Fruit fly (Drosophila melanogaster) whole organism, embryonic: ENCODE measurements around the gene CG14961.

Source experiments
- Blimp-1 ChIP-seq: fragments of 200-800 bp; sonication (Bioruptor generic); optimal IDR thresholded peaks from 3 replicates; lab custom pipeline; 2018; ENCODE audit warnings: missing biosample characterization, missing genetic modification characterization, mild to moderate bottlenecking, moderate library complexity, missing genetic modification reagents
- CG10267 ChIP-seq: fragments of 200-800 bp; sonication (Bioruptor generic); optimal IDR thresholded peaks from 2 replicates; lab custom pipeline; 2018; ENCODE audit warnings: missing biosample characterization, mild to moderate bottlenecking, missing genetic modification characterization, moderate library complexity
- CG11504 ChIP-seq: fragments of 200-800 bp; sonication (Bioruptor generic); optimal IDR thresholded peaks from 3 replicates; lab custom pipeline; 2019; ENCODE audit warnings: missing biosample characterization, mild to moderate bottlenecking, missing genetic modification characterization, moderate library complexity
- CG11695 ChIP-seq: fragments of 200-800 bp; sonication (Bioruptor generic); IDR thresholded peaks from 3 replicates; pipeline ENCODE4 v1.3.6; 2022; ENCODE audit warnings: missing biosample characterization, missing genetic modification characterization
- CG12071 ChIP-seq: fragments of 200-800 bp; sonication (Bioruptor generic); optimal IDR thresholded peaks from 3 replicates; lab custom pipeline; 2018; ENCODE audit warnings: missing biosample characterization, mild to moderate bottlenecking, missing genetic modification characterization
- CG13296 ChIP-seq: fragments of 200-800 bp; sonication (Bioruptor generic); optimal IDR thresholded peaks from 3 replicates; lab custom pipeline; 2018; ENCODE audit warnings: missing biosample characterization, mild to moderate bottlenecking, missing genetic modification characterization
- CG15269 ChIP-seq: fragments of 200-800 bp; sonication (Bioruptor generic); optimal IDR thresholded peaks from 2 replicates; lab custom pipeline; 2018; ENCODE audit warnings: missing biosample characterization, mild to moderate bottlenecking, missing genetic modification characterization, moderate library complexity
- CG1647 ChIP-seq: fragments of 200-800 bp; sonication (Bioruptor generic); optimal IDR thresholded peaks from 3 replicates; lab custom pipeline; 2016; ENCODE audit warnings: missing biosample characterization, missing genetic modification characterization
- CG18262 ChIP-seq: fragments of 200-800 bp; optimal IDR thresholded peaks from 3 replicates; lab custom pipeline; 2019; ENCODE audit warnings: missing biosample characterization, mild to moderate bottlenecking, missing genetic modification characterization, moderate library complexity
- CG2678 ChIP-seq: fragments of 200-800 bp; sonication (Bioruptor generic); optimal IDR thresholded peaks from 3 replicates; lab custom pipeline; 2019; ENCODE audit warnings: missing biosample characterization, mild to moderate bottlenecking, missing genetic modification characterization, moderate library complexity
- CG2712 ChIP-seq: fragments of 200-800 bp; optimal IDR thresholded peaks from 3 replicates; lab custom pipeline; 2019; ENCODE audit warnings: missing biosample characterization, mild to moderate bottlenecking, missing genetic modification characterization, moderate library complexity
- CG2875 ChIP-seq: fragments of 200-800 bp; sonication (Bioruptor generic); optimal IDR thresholded peaks from 2 replicates; lab custom pipeline; 2017; ENCODE audit warnings: missing biosample characterization, mild to moderate bottlenecking, missing genetic modification characterization, missing genetic modification reagents
- CG7839 ChIP-seq: fragments of 200-800 bp; sonication (Bioruptor generic); optimal IDR thresholded peaks from 3 replicates; lab custom pipeline; 2018; ENCODE audit warnings: missing biosample characterization, mild to moderate bottlenecking, missing genetic modification characterization, moderate library complexity
- CG7928 ChIP-seq: fragments of 200-800 bp; sonication (Bioruptor generic); optimal IDR thresholded peaks from 2 replicates; lab custom pipeline; 2017; ENCODE audit warnings: missing biosample characterization, mild to moderate bottlenecking, missing genetic modification characterization
- CG9817 ChIP-seq: fragments of 200-800 bp; sonication (Bioruptor generic); optimal IDR thresholded peaks from 2 replicates; lab custom pipeline; 2018; ENCODE audit warnings: missing biosample characterization, mild to moderate bottlenecking, missing genetic modification characterization, moderate library complexity
- CG9876 ChIP-seq: fragments of 200-800 bp; sonication (Bioruptor generic); optimal IDR thresholded peaks from 2 replicates; lab custom pipeline; 2016; ENCODE audit warnings: missing biosample characterization, missing genetic modification characterization
- CHES-1-like ChIP-seq: fragments of 200-800 bp; sonication (Bioruptor generic); optimal IDR thresholded peaks from 2 replicates; lab custom pipeline; 2016; ENCODE audit warnings: missing biosample characterization, missing genetic modification characterization
- Dek ChIP-seq: fragments of 200-800 bp; sonication (Bioruptor generic); optimal IDR thresholded peaks from 3 replicates; lab custom pipeline; 2019; ENCODE audit warnings: missing biosample characterization, mild to moderate bottlenecking, missing genetic modification characterization, moderate library complexity
- Elba2 ChIP-seq: fragments of 200-800 bp; sonication (Bioruptor generic); optimal IDR thresholded peaks from 3 replicates; lab custom pipeline; 2016; ENCODE audit warnings: missing biosample characterization, missing genetic modification characterization
- Fer1 ChIP-seq: fragments of 200-800 bp; sonication (Bioruptor generic); optimal IDR thresholded peaks from 2 replicates; lab custom pipeline; 2017; ENCODE audit warnings: missing biosample characterization, mild to moderate bottlenecking, missing genetic modification characterization
- GATAe ChIP-seq: fragments of 200-800 bp; sonication (Bioruptor generic); conservative IDR thresholded peaks from 2 replicates; pipeline ENCODE4 v1.3.6; 2022; ENCODE audit warnings: missing biosample characterization, missing genetic modification characterization
- Gug ChIP-seq: fragments of 200-800 bp; sonication (Bioruptor generic); IDR thresholded peaks from 4 replicates; pipeline ENCODE4 v1.3.6; 2022; ENCODE audit warnings: missing biosample characterization, missing genetic modification characterization
- Hr51 ChIP-seq, 2 experiments: fragments of 200-800 bp; sonication (Bioruptor generic); optimal IDR thresholded peaks; 2 replicates in 1 of 2; 3 replicates in 1 of 2; lab custom pipeline; 2016 to 2018; ENCODE audit warnings: missing biosample characterization in 2 of 2, missing genetic modification characterization in 2 of 2, mild to moderate bottlenecking in 1 of 2, moderate library complexity in 1 of 2
- Med ChIP-seq: fragments of 200-800 bp; sonication (Bioruptor generic); peaks from one replicate; lab custom pipeline; 2016; ENCODE audit warnings: missing biosample characterization, missing genetic modification characterization, mild to moderate bottlenecking, inconsistent platforms, moderate library complexity
- Meics ChIP-seq: fragments of 200-800 bp; sonication (Bioruptor generic); optimal IDR thresholded peaks from 2 replicates; lab custom pipeline; 2017; ENCODE audit warnings: missing biosample characterization, mild to moderate bottlenecking, missing genetic modification characterization
- Nf-YA ChIP-seq: fragments of 200-800 bp; sonication (Bioruptor generic); IDR thresholded peaks from 2 replicates; pipeline ENCODE4 v1.3.6; 2022; ENCODE audit warnings: missing biosample characterization, missing genetic modification characterization
- Scr ChIP-seq: fragments of 200-800 bp; sonication (Bioruptor generic); IDR thresholded peaks from 2 replicates; pipeline ENCODE4 v1.3.6; 2022; ENCODE audit warnings: missing biosample characterization, missing genetic modification characterization; ENCODE audit not compliant: partially characterized antibody
- Sox102F ChIP-seq: fragments of 200-800 bp; sonication (Bioruptor generic); optimal IDR thresholded peaks from 2 replicates; lab custom pipeline; 2018; ENCODE audit warnings: missing biosample characterization, mild to moderate bottlenecking, missing genetic modification characterization, moderate library complexity
- Ssrp ChIP-seq: fragments of 200-800 bp; sonication (Bioruptor generic); optimal IDR thresholded peaks from 2 replicates; lab custom pipeline; 2018; ENCODE audit warnings: missing biosample characterization, mild to moderate bottlenecking, missing genetic modification characterization, moderate library complexity
- bsh ChIP-seq, 2 experiments: fragments of 200-800 bp; sonication (Bioruptor generic); optimal IDR thresholded peaks; 2 replicates each; lab custom pipeline; 2017 to 2018; ENCODE audit warnings: mild to moderate bottlenecking in 2 of 2, missing biosample characterization in 2 of 2, missing genetic modification characterization in 2 of 2, moderate library complexity in 1 of 2
- dmrt99B ChIP-seq: fragments of 200-800 bp; sonication (Bioruptor generic); optimal IDR thresholded peaks from 2 replicates; lab custom pipeline; 2018; ENCODE audit warnings: missing biosample characterization, mild to moderate bottlenecking, missing genetic modification characterization, moderate library complexity
- ewg ChIP-seq: fragments of 200-800 bp; sonication (Bioruptor generic); optimal IDR thresholded peaks from 3 replicates; lab custom pipeline; 2017; ENCODE audit warnings: mild to moderate bottlenecking, missing biosample characterization, missing genetic modification reagents, missing genetic modification characterization
- ftz-f1 ChIP-seq: fragments of 200-800 bp; sonication (Bioruptor generic); optimal IDR thresholded peaks from 2 replicates; lab custom pipeline; 2016; ENCODE audit warnings: missing biosample characterization, missing genetic modification characterization
- gem ChIP-seq: fragments of 200-800 bp; sonication (Bioruptor generic); optimal IDR thresholded peaks from 2 replicates; lab custom pipeline; 2019; ENCODE audit warnings: missing biosample characterization, mild to moderate bottlenecking, missing genetic modification characterization, moderate library complexity
- ind ChIP-seq: fragments of 200-800 bp; sonication (Bioruptor generic); optimal IDR thresholded peaks from 3 replicates; lab custom pipeline; 2016; ENCODE audit warnings: missing biosample characterization, missing genetic modification characterization
- lbe ChIP-seq: fragments of 200-800 bp; sonication (Bioruptor generic); optimal IDR thresholded peaks from 2 replicates; lab custom pipeline; 2016; ENCODE audit warnings: missing biosample characterization, mild to moderate bottlenecking, missing genetic modification characterization
- nmo ChIP-seq: fragments of 200-800 bp; sonication (Bioruptor generic); optimal IDR thresholded peaks from 2 replicates; lab custom pipeline; 2018; ENCODE audit warnings: missing biosample characterization, mild to moderate bottlenecking, missing genetic modification characterization, moderate library complexity
- nom ChIP-seq: fragments of 200-800 bp; sonication (Bioruptor generic); optimal IDR thresholded peaks from 2 replicates; lab custom pipeline; 2017; ENCODE audit warnings: missing biosample characterization, missing genetic modification characterization, mild to moderate bottlenecking, moderate library complexity, missing genetic modification reagents
- phol ChIP-seq: fragments of 200-800 bp; sonication (Bioruptor generic); optimal IDR thresholded peaks from 3 replicates; lab custom pipeline; 2018; ENCODE audit warnings: missing biosample characterization, mild to moderate bottlenecking, missing genetic modification characterization, moderate library complexity
- row ChIP-seq: fragments of 200-800 bp; sonication (Bioruptor generic); IDR thresholded peaks from 3 replicates; pipeline ENCODE4 v1.3.6; 2022; ENCODE audit warnings: missing biosample characterization, missing genetic modification characterization
- sens ChIP-seq: fragments of 200-800 bp; sonication (Bioruptor generic); peaks from one replicate; lab custom pipeline; 2016; ENCODE audit warnings: missing biosample characterization, missing genetic modification characterization
- tll ChIP-seq, 2 experiments: fragments of 200-800 bp in 1 of 2; fragments of >200 bp in 1 of 2; sonication (Bioruptor generic) in 1 of 2; optimal IDR thresholded peaks; 2 replicates each; lab custom pipeline; 2017 to 2019; ENCODE audit warnings: missing biosample characterization in 2 of 2, missing genetic modification characterization in 2 of 2, mild to moderate bottlenecking in 1 of 2, moderate library complexity in 1 of 2
- unpg ChIP-seq: fragments of 200-800 bp; sonication (Bioruptor generic); optimal IDR thresholded peaks from 3 replicates; lab custom pipeline; 2018; ENCODE audit warnings: missing biosample characterization, mild to moderate bottlenecking, missing genetic modification characterization, moderate library complexity
- wdn ChIP-seq: fragments of 200-800 bp; sonication (Bioruptor generic); IDR thresholded peaks from 2 replicates; pipeline ENCODE4 v1.3.6; 2022; ENCODE audit warnings: missing biosample characterization, missing genetic modification characterization
- yki ChIP-seq: fragments of >200 bp; optimal IDR thresholded peaks from 3 replicates; lab custom pipeline; 2018
- zen ChIP-seq: fragments of 200-800 bp; sonication (Bioruptor generic); optimal IDR thresholded peaks from 3 replicates; lab custom pipeline; 2018; ENCODE audit warnings: missing biosample characterization, mild to moderate bottlenecking, missing genetic modification characterization, moderate library complexity

The CG14961 gene

dm6 chr3L:3342307-3342940 is 12.6 kb downstream of the CG14961 start:
- peak; percentile 9 for TF ChIP-seq sens (GFP tag; lab: Kevin White, UChicago)
- TF ChIP-seq Elba2 (GFP tag; lab: Kevin White, UChicago), result no peak
- TF ChIP-seq Scr (GFP tag; lab: Robert Waterston, UW), result no peak
- no peak for TF ChIP-seq Dek (tag; lab: Kevin White, UChicago)
- TF ChIP-seq Ssrp (tag; lab: Kevin White, UChicago), result no peak
- no peak for TF ChIP-seq ewg (GFP tag; lab: Kevin White, UChicago)
- peak; percentile 19 for TF ChIP-seq nom (GFP tag; lab: Kevin White, UChicago)
- no peak for TF ChIP-seq Nf-YA (GFP tag; lab: Robert Waterston, UW)
- TF ChIP-seq CG11695 (GFP tag; lab: Robert Waterston, UW), result peak; percentile 48; the same call in 1 of the 3 replicates
- no peak for TF ChIP-seq CG15269 (tag; lab: Kevin White, UChicago)
- TF ChIP-seq bsh (GFP tag; optimal IDR thresholded peaks at IDR 0.05; lab: Kevin White, UChicago), result peak in 1 of 2 experiments; percentile 61
- no peak for TF ChIP-seq ftz-f1 (GFP tag; lab: Kevin White, UChicago)
- no peak for TF ChIP-seq CG9817 (tag; lab: Kevin White, UChicago)
- peak; percentile 65 for TF ChIP-seq lbe (GFP tag; lab: Kevin White, UChicago)
- TF ChIP-seq row (GFP tag; lab: Robert Waterston, UW), result 0 out of 3 replicates have a peak, but pooled peaks have one; percentile 5
- TF ChIP-seq, all 482 proteins: peak for 6

dm6 chr3L:3343260-3343659 is 13.4 kb downstream of the CG14961 start:
- peak; percentile 44 for TF ChIP-seq CG11504 (tag; lab: Kevin White, UChicago)
- peak; percentile 7 for TF ChIP-seq Blimp-1
- TF ChIP-seq unpg (GFP tag; lab: Kevin White, UChicago), result peak; percentile 23
- TF ChIP-seq zen, result no peak
- TF ChIP-seq CHES-1-like (GFP tag; lab: Kevin White, UChicago), result no peak
- peak; percentile 35 for TF ChIP-seq CG2678 (tag; lab: Kevin White, UChicago)
- TF ChIP-seq Gug (GFP tag; lab: Robert Waterston, UW), result no peak
- TF ChIP-seq CG2875, result no peak
- peak; percentile 5 for TF ChIP-seq CG10267 (tag; lab: Kevin White, UChicago)
- peak; percentile 53 for TF ChIP-seq gem (tag; lab: Kevin White, UChicago)
- TF ChIP-seq CG15269 (tag; lab: Kevin White, UChicago), result peak; percentile 39
- no peak for TF ChIP-seq CG12071
- TF ChIP-seq GATAe, result no peak
- TF ChIP-seq dmrt99B, result peak; percentile 5
- peak in 1 of 2 experiments; percentile 56 for TF ChIP-seq Hr51 (GFP tag; optimal IDR thresholded peaks at IDR 0.05; lab: Kevin White, UChicago)
- peak; percentile 19 for TF ChIP-seq Fer1
- TF ChIP-seq Sox102F (GFP tag; lab: Kevin White, UChicago), result peak; percentile 12
- peak; percentile 4 for TF ChIP-seq Meics (GFP tag; lab: Kevin White, UChicago)
- TF ChIP-seq CG2712 (tag; lab: Kevin White, UChicago), result peak; percentile 5
- TF ChIP-seq Med (GFP tag; lab: Kevin White, UChicago), result no peak
- TF ChIP-seq lbe (GFP tag; lab: Kevin White, UChicago), result peak; percentile 51
- TF ChIP-seq CG13296 (GFP tag; lab: Kevin White, UChicago), result peak; percentile 3
- no peak for TF ChIP-seq ind
- peak; percentile 13 for TF ChIP-seq phol (tag; lab: Kevin White, UChicago)
- TF ChIP-seq wdn (GFP tag; lab: Robert Waterston, UW), result no peak
- peak; percentile 14 for TF ChIP-seq CG7839
- peak; percentile 74 for TF ChIP-seq sens (GFP tag; lab: Kevin White, UChicago)
- no peak for TF ChIP-seq tll (GFP tag; optimal IDR thresholded peaks at IDR 0.05; lab: Kevin White, UChicago)
- TF ChIP-seq CG18262 (tag; lab: Kevin White, UChicago), result peak; percentile 15
- no peak for TF ChIP-seq CG7928 (GFP tag; lab: Kevin White, UChicago)
- TF ChIP-seq bsh (GFP tag; optimal IDR thresholded peaks at IDR 0.05; lab: Kevin White, UChicago), result peak in 1 of 2 experiments; percentile 10
- no peak for TF ChIP-seq yki (lab: Kevin White, UChicago)
- peak; percentile 17 for TF ChIP-seq nmo (GFP tag; lab: Kevin White, UChicago)
- TF ChIP-seq CG9876, result no peak
- no peak for TF ChIP-seq CG1647 (GFP tag; lab: Kevin White, UChicago)
